Fruit fly (Drosophila melanogaster): ENCODE results near the gene CG10132.
A peak's percentile ranks its signal among the peaks of the same experiment; 100 is the strongest.

CG10132 gene

dm6 chr2L:19516062-19516461 lies 2.6 kb upstream of the CG10132 start:
- TF ChIP-seq CG8319 (GFP tag; optimal IDR thresholded peaks at IDR 0.05) (no peak), CG31627 (GFP tag; optimal IDR thresholded peaks at IDR 0.05) (no peak), vri (GFP tag; optimal IDR thresholded peaks at IDR 0.05) (no peak), CG4318 (GFP tag; optimal IDR thresholded peaks at IDR 0.05) (no peak), CG15336 (GFP tag; IDR thresholded peaks at IDR 0.05) (no peak), Eip78C (GFP tag) (no peak), net (GFP tag; optimal IDR thresholded peaks at IDR 0.05) (no peak), topi (GFP tag; optimal IDR thresholded peaks at IDR 0.05) (no peak), CG7368 (GFP tag; optimal IDR thresholded peaks at IDR 0.05) (no peak), Smox (GFP tag; optimal IDR thresholded peaks at IDR 0.05) (no peak), CG11902 (GFP tag; optimal IDR thresholded peaks at IDR 0.05) (no peak), Eip75B (GFP tag; optimal IDR thresholded peaks at IDR 0.05) (no peak), CG6792 (GFP tag; optimal IDR thresholded peaks at IDR 0.05) (no peak), ss (GFP tag; optimal IDR thresholded peaks at IDR 0.05) (no peak), CG6854 (GFP tag; optimal IDR thresholded peaks at IDR 0.05) (no peak)

- TF ChIP-seq CG11762 (GFP tag; optimal IDR thresholded peaks at IDR 0.05; ENCODE audit: insufficient read depth) (no peak), esn (GFP tag; optimal IDR thresholded peaks at IDR 0.05) (peak; percentile 46), CG16779 (tag; optimal IDR thresholded peaks at IDR 0.05) (no peak), Hr39 (GFP tag; optimal IDR thresholded peaks at IDR 0.05) (peak; percentile 19), Blimp-1 (GFP tag; optimal IDR thresholded peaks at IDR 0.05) (no peak), topi (GFP tag; optimal IDR thresholded peaks at IDR 0.05) (peak; percentile 17), CG31627 (GFP tag; optimal IDR thresholded peaks at IDR 0.05) (peak; percentile 8), CG11902 (GFP tag; optimal IDR thresholded peaks at IDR 0.05) (no peak), Ets96B (tag; optimal IDR thresholded peaks at IDR 0.05) (no peak), Sox102F (GFP tag; optimal IDR thresholded peaks at IDR 0.05) (peak; percentile 30), Ets21C (GFP tag; optimal IDR thresholded peaks at IDR 0.05) (no peak), Smox (GFP tag; optimal IDR thresholded peaks at IDR 0.05) (peak; percentile 3), Met (GFP tag; optimal IDR thresholded peaks at IDR 0.05) (peak; percentile 19), vri (GFP tag; optimal IDR thresholded peaks at IDR 0.05) (no peak), CG15336 (GFP tag; IDR thresholded peaks at IDR 0.05) (peak; percentile 41), Hr4 (GFP tag; optimal IDR thresholded peaks at IDR 0.05) (peak; percentile 23), achi (GFP tag; optimal IDR thresholded peaks at IDR 0.05) (peak; percentile 36), CG34406 (GFP tag; optimal IDR thresholded peaks at IDR 0.05) (peak; percentile 17), CG10631 (GFP tag; optimal IDR thresholded peaks at IDR 0.05) (no peak), svp (GFP tag) (peak; percentile 42), eg (GFP tag; IDR thresholded peaks at IDR 0.05) (0 out of 3 replicates have a peak, but pooled peaks have one; percentile 32), pdm3 (GFP tag; optimal IDR thresholded peaks at IDR 0.05) (peak; percentile 17), acj6 (GFP tag; optimal IDR thresholded peaks at IDR 0.05) (peak; percentile 19), CG3919 (GFP tag; optimal IDR thresholded peaks at IDR 0.05) (peak; percentile 36), fkh (GFP tag; optimal IDR thresholded peaks at IDR 0.05) (no peak)
Measured at dm6 chr2L:19517154-19517814, 1.3 kb upstream of the CG10132 start, which contains the start of gene Hasp. Gene Hasp (minus strand): TSS chr2L:19517204.

DNA sequence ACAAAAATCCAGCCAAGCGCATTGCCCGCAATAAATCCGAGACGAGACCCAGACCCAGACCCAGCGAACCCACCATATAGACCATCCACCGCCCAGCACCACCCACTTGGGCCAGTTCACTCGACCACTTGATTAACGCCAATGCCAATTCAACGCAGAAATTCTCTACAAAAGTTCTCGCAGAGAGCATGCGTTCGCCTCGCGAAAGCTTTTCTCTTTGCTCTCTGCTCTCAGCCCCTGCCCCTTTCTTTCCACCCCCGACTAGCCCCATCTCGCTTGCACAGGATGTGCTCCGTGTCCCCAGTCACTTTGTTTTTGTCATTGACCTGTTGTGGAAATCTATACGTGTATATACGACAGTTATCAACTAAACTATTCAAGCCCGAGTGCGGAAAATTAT lies 987 bp downstream of the CG10132 start:
- no peak for TF ChIP-seq CG32006 (GFP tag; optimal IDR thresholded peaks at IDR 0.05)
- 0 out of 3 replicates have a peak, but pooled peaks have one; percentile 15 for TF ChIP-seq eg (GFP tag; IDR thresholded peaks at IDR 0.05)

- TF ChIP-seq esn (GFP tag; optimal IDR thresholded peaks at IDR 0.05), result peak; percentile 15
- TF ChIP-seq pdm3 (GFP tag; optimal IDR thresholded peaks at IDR 0.05), result no peak
- TF ChIP-seq Eip78C (GFP tag), result peak; percentile 40
Measured at dm6 chr2L:19526316-19526715, 7.7 kb downstream of the CG10132 start, which contains the start of the genes Dpm1 and CG10137. Gene Dpm1 (minus strand): TSS chr2L:19526368. Gene CG10137 (plus strand): TSS chr2L:19526686.
